Fruit fly (Drosophila melanogaster) whole organism, wandering third instar larva: ENCODE results near the gene Paris.
A peak's percentile ranks its signal among the peaks of the same experiment; 100 is the strongest.

ENCODE experiments used
- Abd-B ChIP-seq: fragments of >200 bp; optimal IDR thresholded peaks from 2 replicates; lab custom pipeline; 2017; ENCODE audit warnings: missing biosample characterization, missing genetic modification characterization
- CG32264 ChIP-seq: fragments of 200-800 bp; sonication (Bioruptor generic); optimal IDR thresholded peaks from 2 replicates; lab custom pipeline; 2016; ENCODE audit warnings: missing biosample characterization, missing genetic modification characterization
- Dfd ChIP-seq: fragments of >200 bp; optimal IDR thresholded peaks from 2 replicates; lab custom pipeline; 2017; ENCODE audit warnings: missing biosample characterization, missing genetic modification characterization
- Dif ChIP-seq: fragments of 200-275, 200-300 bp; sonication (Bioruptor generic); optimal IDR thresholded peaks from 2 replicates; lab custom pipeline; 2018; ENCODE audit warnings: missing biosample characterization, missing genetic modification characterization; ENCODE audit not compliant: partially characterized antibody
- GATAd ChIP-seq: sonication (Bioruptor generic); optimal IDR thresholded peaks from 2 replicates; lab custom pipeline; 2016; ENCODE audit warnings: missing biosample characterization, missing genetic modification characterization
- Hnf4 ChIP-seq: fragments of 200-800 bp; sonication (Bioruptor generic); optimal IDR thresholded peaks from 2 replicates; lab custom pipeline; 2016; ENCODE audit warnings: missing biosample characterization, mild to moderate bottlenecking, missing genetic modification characterization
- Hr78 ChIP-seq: fragments of >200 bp; optimal IDR thresholded peaks from 2 replicates; lab custom pipeline; 2017; ENCODE audit warnings: missing biosample characterization, missing genetic modification characterization
- Jra ChIP-seq: sonication (Bioruptor generic); optimal IDR thresholded peaks from 2 replicates; lab custom pipeline; 2016; ENCODE audit warnings: missing biosample characterization, missing genetic modification characterization
- Myc ChIP-seq: fragments of >200 bp; optimal IDR thresholded peaks from 2 replicates; lab custom pipeline; 2017
- OdsH ChIP-seq: fragments of 200-800 bp; sonication (Bioruptor generic); optimal IDR thresholded peaks from 2 replicates; lab custom pipeline; 2016; ENCODE audit warnings: missing biosample characterization, mild to moderate bottlenecking, missing genetic modification characterization
- Rel ChIP-seq, 2 experiments: fragments of 200-800 bp; sonication (Bioruptor generic) in 1 of 2; optimal IDR thresholded peaks; 2 replicates in 1 of 2; 3 replicates in 1 of 2; lab custom pipeline; 2016 to 2019; ENCODE audit warnings: mild to moderate bottlenecking in 2 of 2, missing biosample characterization in 2 of 2, missing genetic modification characterization in 2 of 2, moderate library complexity in 1 of 2
- Sp1 ChIP-seq: fragments of 200-800 bp; sonication (Bioruptor generic); optimal IDR thresholded peaks from 3 replicates; lab custom pipeline; 2019; ENCODE audit warnings: missing biosample characterization, mild to moderate bottlenecking, missing genetic modification characterization, moderate library complexity
- Vsx2 ChIP-seq: fragments of 200-300, 225-300 bp; sonication (Bioruptor generic); optimal IDR thresholded peaks from 2 replicates; lab custom pipeline; 2018; ENCODE audit warnings: missing biosample characterization, missing genetic modification characterization; ENCODE audit not compliant: partially characterized antibody
- br ChIP-seq: fragments of 200-800 bp; sonication (Bioruptor generic); optimal IDR thresholded peaks from 2 replicates; lab custom pipeline; 2016; ENCODE audit warnings: missing biosample characterization, missing genetic modification characterization
- dl ChIP-seq, 2 experiments: fragments of 175-275, 200-275 bp in 1 of 2; fragments of 200-275 bp in 1 of 2; sonication (Bioruptor generic); optimal IDR thresholded peaks; lab custom pipeline; 2018; ENCODE audit warnings: mild to moderate bottlenecking in 2 of 2, missing biosample characterization in 2 of 2, missing genetic modification characterization in 2 of 2, moderate library complexity in 2 of 2; ENCODE audit not compliant: partially characterized antibody in 2 of 2, insufficient read depth in 1 of 2
- ey ChIP-seq: fragments of 200-800 bp; sonication (Bioruptor generic); optimal IDR thresholded peaks from 2 replicates; lab custom pipeline; 2016; ENCODE audit warnings: missing biosample characterization, missing genetic modification characterization
- fru ChIP-seq: fragments of 200-800 bp; sonication (Bioruptor generic); optimal IDR thresholded peaks from 3 replicates; lab custom pipeline; 2016; ENCODE audit warnings: missing biosample characterization, mild to moderate bottlenecking, missing genetic modification characterization
- h ChIP-seq: fragments of 200-800 bp; sonication (Bioruptor generic); optimal IDR thresholded peaks from 3 replicates; lab custom pipeline; 2016; ENCODE audit warnings: missing biosample characterization, mild to moderate bottlenecking, missing genetic modification characterization
- lola ChIP-seq: fragments of >200 bp; optimal IDR thresholded peaks from 2 replicates; lab custom pipeline; 2017; ENCODE audit warnings: missing biosample characterization, missing genetic modification characterization
- psq ChIP-seq: fragments of 200-800 bp; sonication (Bioruptor generic); optimal IDR thresholded peaks from 3 replicates; lab custom pipeline; 2017; ENCODE audit warnings: missing biosample characterization, mild to moderate bottlenecking, missing genetic modification characterization, moderate library complexity
- rgr ChIP-seq: fragments of 200-800 bp; sonication (Bioruptor generic); optimal IDR thresholded peaks from 3 replicates; lab custom pipeline; 2016; ENCODE audit warnings: missing biosample characterization, mild to moderate bottlenecking, missing genetic modification characterization
- sage ChIP-seq: fragments of 200-800 bp; sonication (Bioruptor generic); optimal IDR thresholded peaks from 2 replicates; lab custom pipeline; 2016; ENCODE audit warnings: missing biosample characterization, mild to moderate bottlenecking, missing genetic modification characterization
- sv ChIP-seq: fragments of 200-800 bp; sonication (Bioruptor generic); optimal IDR thresholded peaks from 3 replicates; lab custom pipeline; 2016; ENCODE audit warnings: missing biosample characterization, missing genetic modification characterization
- woc ChIP-seq: sonication (Bioruptor generic); optimal IDR thresholded peaks from 2 replicates; lab custom pipeline; 2016; ENCODE audit warnings: missing biosample characterization, mild to moderate bottlenecking, missing genetic modification characterization

Gene Paris

DNA sequence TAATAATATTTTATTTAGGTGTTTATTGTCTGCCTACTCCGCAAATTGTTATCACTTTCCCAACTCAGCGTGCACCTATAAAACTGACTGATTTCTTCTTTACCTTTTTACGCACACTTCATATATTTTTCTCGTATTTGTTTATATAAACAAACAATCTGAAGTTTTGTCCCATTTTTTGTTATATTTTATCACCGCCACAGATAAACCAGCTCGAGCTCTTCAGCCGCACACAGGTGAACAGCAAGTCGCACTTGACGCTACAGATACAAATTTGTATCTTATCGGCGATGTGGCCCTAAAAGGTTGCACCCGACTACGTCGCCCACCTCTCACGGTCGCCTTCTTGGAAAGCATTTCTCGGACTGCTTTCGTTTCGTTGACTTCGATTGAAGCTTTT, 12.0 kb downstream of the Paris start:
- TF ChIP-seq Vsx2 (no peak), rgr (no peak), Rel (GFP tag; optimal IDR thresholded peaks at IDR 0.05; lab: Kevin White, UChicago) (no peak), Rel (tag; optimal IDR thresholded peaks at IDR 0.05; lab: Kevin White, UChicago) (no peak), h (GFP tag; lab: Kevin White, UChicago) (peak; percentile 22), Jra (GFP tag; lab: Kevin White, UChicago) (no peak), sage (no peak), fru (GFP tag; lab: Kevin White, UChicago) (peak; percentile 23), CG32264 (GFP tag; lab: Kevin White, UChicago) (no peak)

- TF ChIP-seq ey (GFP tag; lab: Kevin White, UChicago) (no peak), h (GFP tag; lab: Kevin White, UChicago) (peak; percentile 52), sage (no peak), Dif (GFP tag; lab: Kevin White, UChicago) (peak; percentile 28), GATAd (GFP tag; lab: Kevin White, UChicago) (no peak), Jra (GFP tag; lab: Kevin White, UChicago) (no peak)
Observed at dm6 chr2L:4476672-4477273, 13.4 kb downstream of the Paris start, which contains the start of gene ine. Gene ine, minus strand, starts transcription at chr2L:4477022.

DNA sequence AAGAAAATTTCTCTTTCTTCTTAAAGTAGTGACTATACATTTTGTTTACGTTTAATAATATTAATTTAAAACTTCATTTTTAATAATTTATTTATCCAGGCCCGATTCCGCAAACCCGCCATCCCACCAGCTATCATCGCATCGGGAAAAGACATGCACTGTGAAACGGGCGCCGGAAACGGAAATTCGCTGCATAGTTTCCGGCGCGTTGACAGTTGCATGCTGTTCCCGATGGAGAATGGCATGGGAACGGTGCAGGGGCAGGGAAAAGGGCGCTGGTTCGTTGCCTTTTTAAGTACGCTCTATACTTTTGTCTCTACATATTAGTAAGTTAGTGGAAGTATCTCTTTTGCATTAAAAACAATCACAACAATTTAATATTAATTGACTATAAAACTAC, 14.6 kb downstream of the Paris start:
- TF ChIP-seq Abd-B (GFP tag; lab: Kevin White, UChicago) (no peak), OdsH (GFP tag; lab: Kevin White, UChicago) (no peak), Sp1 (GFP tag; lab: Kevin White, UChicago) (no peak), psq (GFP tag; lab: Kevin White, UChicago) (no peak), lola (GFP tag; lab: Kevin White, UChicago) (no peak), fru (GFP tag; lab: Kevin White, UChicago) (no peak), Dfd (GFP tag; lab: Kevin White, UChicago) (no peak), rgr (no peak), dl (GFP tag; optimal IDR thresholded peaks at IDR 0.05; lab: Kevin White, UChicago; ENCODE audit: insufficient read depth in 1 of 2, partially characterized antibody in 2 of 2) (no peak), sage (no peak), br (no peak), sv (GFP tag; lab: Kevin White, UChicago) (no peak), Myc (lab: Kevin White, UChicago) (no peak), woc (GFP tag; lab: Kevin White, UChicago) (no peak), Jra (GFP tag; lab: Kevin White, UChicago) (no peak), Hr78 (GFP tag; lab: Kevin White, UChicago) (no peak), Hnf4 (GFP tag; lab: Kevin White, UChicago) (no peak), Dif (GFP tag; lab: Kevin White, UChicago) (no peak)
